Fruit fly (Drosophila melanogaster): ENCODE measurements around the gene CG34450.

dm6 chrX:9286386-9286785 is 43.9 kb downstream of the CG34450 start:
- TF ChIP-seq pan (optimal IDR thresholded peaks at IDR 0.05) (no peak), psq (optimal IDR thresholded peaks at IDR 0.05) (no peak), usp (GFP tag; optimal IDR thresholded peaks at IDR 0.05) (no peak)

Measured in whole organism.